Worm (Caenorhabditis elegans): ENCODE measurements around the gene arp-1.

ce11 chrII:15130512-15130911 is 10.4 kb downstream of the arp-1 start, which contains the start of gene Y53F4B.62:
- TF ChIP-seq mdl-1 (tag; optimal IDR thresholded peaks at IDR 0.05) = no peak
- TF ChIP-seq egl-27 (tag; optimal IDR thresholded peaks at IDR 0.05) = no peak
- no peak for TF ChIP-seq nhr-77 (tag; optimal IDR thresholded peaks at IDR 0.05)
- no peak for TF ChIP-seq fos-1 (tag; optimal IDR thresholded peaks at IDR 0.05)
- no peak for TF ChIP-seq nhr-76 (tag; optimal IDR thresholded peaks at IDR 0.05)
- no peak for TF ChIP-seq daf-12 (tag; optimal IDR thresholded peaks at IDR 0.05)
- no peak for TF ChIP-seq ceh-44 (GFP tag; IDR thresholded peaks at IDR 0.05)
- TF ChIP-seq ztf-11 (tag; optimal IDR thresholded peaks at IDR 0.05) = no peak
- TF ChIP-seq dpl-1 (GFP tag; optimal IDR thresholded peaks at IDR 0.05) = no peak

Data from whole organism, L4 larva.